Fruit fly (Drosophila melanogaster) whole organism, embryonic: ENCODE results near the gene Elp4.

Experiments used
- Atf6 ChIP-seq: fragments of 200-800 bp; sonication (Bioruptor generic); IDR thresholded peaks from 2 replicates; pipeline ENCODE4 v1.3.6; 2022; ENCODE audit warnings: missing biosample characterization, missing genetic modification characterization
- CG10267 ChIP-seq: fragments of 200-800 bp; sonication (Bioruptor generic); optimal IDR thresholded peaks from 2 replicates; lab custom pipeline; 2018; ENCODE audit warnings: missing biosample characterization, mild to moderate bottlenecking, missing genetic modification characterization, moderate library complexity
- CG10366 ChIP-seq: fragments of 200-800 bp; sonication (Bioruptor generic); IDR thresholded peaks from 2 replicates; pipeline ENCODE4 v1.3.6; 2022; ENCODE audit warnings: missing biosample characterization, missing genetic modification characterization
- CG10979 ChIP-seq: fragments of 200-800 bp; sonication (Bioruptor generic); optimal IDR thresholded peaks from 2 replicates; lab custom pipeline; 2018; ENCODE audit warnings: missing biosample characterization, mild to moderate bottlenecking, missing genetic modification characterization, moderate library complexity
- CG11696 ChIP-seq: fragments of 200-800 bp; sonication (Bioruptor generic); IDR thresholded peaks from 2 replicates; pipeline ENCODE4 v1.3.6; 2022; ENCODE audit warnings: missing biosample characterization, missing genetic modification characterization
- CG12942 ChIP-seq: fragments of 200-800 bp; sonication (Bioruptor generic); optimal IDR thresholded peaks from 3 replicates; lab custom pipeline; 2016; ENCODE audit warnings: missing biosample characterization, missing genetic modification characterization
- CG13424 ChIP-seq: fragments of 200-800 bp; sonication (Bioruptor generic); optimal IDR thresholded peaks from 2 replicates; lab custom pipeline; 2019; ENCODE audit warnings: missing biosample characterization, mild to moderate bottlenecking, missing genetic modification characterization, moderate library complexity
- CG14667 ChIP-seq: fragments of 200-800 bp; sonication (Bioruptor generic); IDR thresholded peaks from 2 replicates; pipeline ENCODE4 v1.3.6; 2022; ENCODE audit warnings: missing biosample characterization, missing genetic modification characterization
- CG1603 ChIP-seq: fragments of 200-800 bp; sonication (Bioruptor generic); optimal IDR thresholded peaks from 2 replicates; lab custom pipeline; 2019; ENCODE audit warnings: missing biosample characterization, mild to moderate bottlenecking, missing genetic modification characterization, moderate library complexity
- CG17912 ChIP-seq: fragments of 200-800 bp; sonication (Bioruptor generic); optimal IDR thresholded peaks from 2 replicates; lab custom pipeline; 2018; ENCODE audit warnings: missing biosample characterization, mild to moderate bottlenecking, missing genetic modification characterization
- CG31365 ChIP-seq: fragments of 200-800 bp; sonication (Bioruptor generic); optimal IDR thresholded peaks from 2 replicates; lab custom pipeline; 2018; ENCODE audit warnings: missing biosample characterization, mild to moderate bottlenecking, missing genetic modification characterization
- CG32532 ChIP-seq: fragments of 200-800 bp; sonication (Bioruptor generic); IDR thresholded peaks from 2 replicates; pipeline ENCODE4 v1.3.6; 2022; ENCODE audit warnings: missing biosample characterization, missing genetic modification characterization
- CG9437 ChIP-seq: fragments of 200-800 bp; sonication (Bioruptor generic); optimal IDR thresholded peaks from 2 replicates; lab custom pipeline; 2018; ENCODE audit warnings: missing biosample characterization, mild to moderate bottlenecking, missing genetic modification characterization
- CG9609 ChIP-seq: fragments of 200-800 bp; sonication (Bioruptor generic); optimal IDR thresholded peaks from 3 replicates; lab custom pipeline; 2016; ENCODE audit warnings: missing biosample characterization, missing genetic modification characterization
- CG9797 ChIP-seq: fragments of 200-800 bp; sonication (Bioruptor generic); optimal IDR thresholded peaks from 3 replicates; lab custom pipeline; 2018; ENCODE audit warnings: missing biosample characterization, mild to moderate bottlenecking, missing genetic modification characterization
- CHES-1-like ChIP-seq: fragments of 200-800 bp; sonication (Bioruptor generic); optimal IDR thresholded peaks from 2 replicates; lab custom pipeline; 2016; ENCODE audit warnings: missing biosample characterization, missing genetic modification characterization
- Chrac-16 ChIP-seq: fragments of 200-800 bp; sonication (Bioruptor generic); optimal IDR thresholded peaks from 3 replicates; lab custom pipeline; 2016; ENCODE audit warnings: missing biosample characterization, missing genetic modification characterization
- Dbx ChIP-seq: fragments of 200-800 bp; sonication (Bioruptor generic); IDR thresholded peaks from 3 replicates; pipeline ENCODE4 v1.3.6; 2022; ENCODE audit warnings: missing biosample characterization, missing genetic modification characterization
- ERR ChIP-seq: fragments of 200-800 bp; sonication (Bioruptor generic); optimal IDR thresholded peaks from 2 replicates; lab custom pipeline; 2016; ENCODE audit warnings: missing biosample characterization, missing genetic modification characterization
- Ets65A ChIP-seq: fragments of 200-800 bp; sonication (Bioruptor generic); peaks from one replicate; lab custom pipeline; 2016; ENCODE audit warnings: missing biosample characterization, missing genetic modification characterization
- Fer2 ChIP-seq: fragments of 200-800 bp; sonication (Bioruptor generic); optimal IDR thresholded peaks from 2 replicates; lab custom pipeline; 2018; ENCODE audit warnings: missing biosample characterization, mild to moderate bottlenecking, missing genetic modification characterization, moderate library complexity
- Hr3 ChIP-seq: fragments of 200-800 bp; sonication (Bioruptor generic); optimal IDR thresholded peaks from 3 replicates; lab custom pipeline; 2016; ENCODE audit warnings: missing biosample characterization, missing genetic modification characterization
- Hr51 ChIP-seq, 2 experiments: fragments of 200-800 bp; sonication (Bioruptor generic); optimal IDR thresholded peaks; 2 replicates in 1 of 2; 3 replicates in 1 of 2; lab custom pipeline; 2016 to 2018; ENCODE audit warnings: missing biosample characterization in 2 of 2, missing genetic modification characterization in 2 of 2, mild to moderate bottlenecking in 1 of 2, moderate library complexity in 1 of 2
- Max ChIP-seq: fragments of 200-800 bp; sonication (Bioruptor generic); optimal IDR thresholded peaks from 2 replicates; lab custom pipeline; 2016; ENCODE audit warnings: missing biosample characterization, mild to moderate bottlenecking, missing genetic modification characterization
- Mrtf ChIP-seq: fragments of 200-800 bp; sonication (Bioruptor generic); IDR thresholded peaks from 3 replicates; pipeline ENCODE4 v1.3.6; 2022; ENCODE audit warnings: missing biosample characterization, missing genetic modification characterization
- NFAT ChIP-seq: fragments of 200-800 bp; sonication (Bioruptor generic); IDR thresholded peaks from 2 replicates; pipeline ENCODE4 v1.3.6; 2022; ENCODE audit warnings: missing biosample characterization, missing genetic modification characterization
- Poxn ChIP-seq: fragments of 200-800 bp; sonication (Bioruptor generic); IDR thresholded peaks from 2 replicates; pipeline ENCODE4 v1.3.6; 2022; ENCODE audit warnings: missing biosample characterization, missing genetic modification characterization
- Ravus ChIP-seq: fragments of 200-800 bp; sonication (Bioruptor generic); IDR thresholded peaks from 2 replicates; pipeline ENCODE4 v1.3.6; 2022; ENCODE audit warnings: missing biosample characterization, missing genetic modification characterization
- Six4 ChIP-seq: fragments of 200-800 bp; sonication (Bioruptor generic); optimal IDR thresholded peaks from 2 replicates; lab custom pipeline; 2016; ENCODE audit warnings: missing biosample characterization, missing genetic modification characterization
- Usf ChIP-seq: fragments of 200-800 bp; sonication (Bioruptor generic); optimal IDR thresholded peaks from 2 replicates; lab custom pipeline; 2017; ENCODE audit warnings: missing genotype, missing biosample characterization, missing genetic modification characterization
- bcd ChIP-seq: fragments of 200-800 bp; sonication (Bioruptor generic); optimal IDR thresholded peaks from 2 replicates; lab custom pipeline; 2017; ENCODE audit warnings: missing biosample characterization, mild to moderate bottlenecking, missing genetic modification characterization
- br ChIP-seq: fragments of >200 bp; optimal IDR thresholded peaks from 2 replicates; lab custom pipeline; 2017
- caup ChIP-seq: fragments of 200-800 bp; sonication (Bioruptor generic); optimal IDR thresholded peaks from 3 replicates; lab custom pipeline; 2017; ENCODE audit warnings: missing biosample characterization, mild to moderate bottlenecking, missing genetic modification characterization, moderate library complexity; ENCODE audit not compliant: severe bottlenecking
- cg ChIP-seq: fragments of 200-800 bp; sonication (Bioruptor generic); optimal IDR thresholded peaks from 3 replicates; lab custom pipeline; 2019; ENCODE audit warnings: missing biosample characterization, mild to moderate bottlenecking, missing genetic modification characterization, moderate library complexity
- corto ChIP-seq: fragments of 200-800 bp; sonication (Bioruptor generic); optimal IDR thresholded peaks from 2 replicates; lab custom pipeline; 2016; ENCODE audit warnings: missing biosample characterization, mild to moderate bottlenecking, missing genetic modification characterization, moderate library complexity
- croc ChIP-seq: fragments of 200-800 bp; sonication (Bioruptor generic); conservative IDR thresholded peaks from 3 replicates; pipeline ENCODE4 v1.3.6; 2022; ENCODE audit warnings: missing biosample characterization, missing genetic modification characterization
- dati ChIP-seq: fragments of 200-800 bp; sonication (Bioruptor generic); IDR thresholded peaks from 2 replicates; pipeline ENCODE4 v1.3.6; 2022; ENCODE audit warnings: missing biosample characterization, missing genetic modification characterization
- dmrt11E ChIP-seq: fragments of 200-800 bp; sonication (Bioruptor generic); optimal IDR thresholded peaks from 3 replicates; lab custom pipeline; 2018; ENCODE audit warnings: missing biosample characterization, mild to moderate bottlenecking, missing genetic modification characterization, moderate library complexity
- dmrt99B ChIP-seq: fragments of 200-800 bp; sonication (Bioruptor generic); optimal IDR thresholded peaks from 2 replicates; lab custom pipeline; 2018; ENCODE audit warnings: missing biosample characterization, mild to moderate bottlenecking, missing genetic modification characterization, moderate library complexity
- eyg ChIP-seq: fragments of 200-800 bp; sonication (Bioruptor generic); optimal IDR thresholded peaks from 3 replicates; lab custom pipeline; 2016; ENCODE audit warnings: missing biosample characterization, missing genetic modification characterization
- fd102C ChIP-seq: fragments of 200-800 bp; sonication (Bioruptor generic); optimal IDR thresholded peaks from 2 replicates; lab custom pipeline; 2018; ENCODE audit warnings: missing biosample characterization, mild to moderate bottlenecking, missing genetic modification characterization, moderate library complexity
- gem ChIP-seq: fragments of 200-800 bp; sonication (Bioruptor generic); optimal IDR thresholded peaks from 2 replicates; lab custom pipeline; 2019; ENCODE audit warnings: missing biosample characterization, mild to moderate bottlenecking, missing genetic modification characterization, moderate library complexity
- ken ChIP-seq: fragments of 200-800 bp; sonication (Bioruptor generic); IDR thresholded peaks from 3 replicates; pipeline ENCODE4 v1.3.6; 2022; ENCODE audit warnings: missing biosample characterization, missing genetic modification characterization
- mld ChIP-seq: fragments of 200-800 bp; sonication (Bioruptor generic); IDR thresholded peaks from 3 replicates; pipeline ENCODE4 v1.3.6; 2022; ENCODE audit warnings: missing biosample characterization, missing genetic modification characterization; ENCODE audit not compliant: partially characterized antibody
- p53 ChIP-seq: fragments of 200-800 bp; sonication (Bioruptor generic); optimal IDR thresholded peaks from 2 replicates; lab custom pipeline; 2016; ENCODE audit warnings: missing biosample characterization, missing genetic modification characterization
- repo ChIP-seq: fragments of 200-800 bp; sonication (Bioruptor generic); optimal IDR thresholded peaks from 2 replicates; lab custom pipeline; 2016; ENCODE audit warnings: missing biosample characterization, missing genetic modification characterization
- ro ChIP-seq: fragments of 200-800 bp; sonication (Bioruptor generic); IDR thresholded peaks from 2 replicates; pipeline ENCODE4 v1.3.6; 2022; ENCODE audit warnings: missing biosample characterization, missing genetic modification characterization
- tin ChIP-seq: fragments of 200-800 bp; sonication (Bioruptor generic); optimal IDR thresholded peaks from 3 replicates; lab custom pipeline; 2016; ENCODE audit warnings: missing biosample characterization, missing genetic modification characterization
- tll ChIP-seq, 2 experiments: fragments of 200-800 bp in 1 of 2; fragments of >200 bp in 1 of 2; sonication (Bioruptor generic) in 1 of 2; optimal IDR thresholded peaks; 2 replicates each; lab custom pipeline; 2017 to 2019; ENCODE audit warnings: missing biosample characterization in 2 of 2, missing genetic modification characterization in 2 of 2, mild to moderate bottlenecking in 1 of 2, moderate library complexity in 1 of 2
- tup ChIP-seq: fragments of 200-800 bp; sonication (Bioruptor generic); optimal IDR thresholded peaks from 2 replicates; lab custom pipeline; 2016; ENCODE audit warnings: missing biosample characterization, mild to moderate bottlenecking, missing genetic modification characterization, moderate library complexity
- unc-4 ChIP-seq: fragments of 200-800 bp; sonication (Bioruptor generic); IDR thresholded peaks from 2 replicates; pipeline ENCODE4 v1.3.6; 2022; ENCODE audit warnings: missing biosample characterization, missing genetic modification characterization; ENCODE audit not compliant: partially characterized antibody
- vfl ChIP-seq: fragments of 200-800 bp; sonication (Bioruptor generic); optimal IDR thresholded peaks from 2 replicates; lab custom pipeline; 2016; ENCODE audit warnings: missing biosample characterization, missing genetic modification characterization

Elp4 gene

dm6 chr2L:5491220-5491619, 32.7 kb upstream of the Elp4 start (continued):
- TF ChIP-seq CG31365 (tag; lab: Kevin White, UChicago) (no peak), fd102C (GFP tag; lab: Kevin White, UChicago) (no peak), Atf6 (no peak), CG10366 (GFP tag; lab: Robert Waterston, UW) (0 out of 2 replicates have a peak, but pooled peaks have one; percentile 29), CG9437 (no peak), CG32532 (GFP tag; lab: Robert Waterston, UW) (no peak), CG12942 (no peak), ken (GFP tag; lab: Robert Waterston, UW) (0 out of 3 replicates have a peak, but pooled peaks have one; percentile 5), dati (GFP tag; lab: Robert Waterston, UW) (no peak), Ets65A (GFP tag; lab: Kevin White, UChicago) (no peak), bcd (GFP tag; lab: Kevin White, UChicago) (no peak), vfl (GFP tag; lab: Kevin White, UChicago) (no peak), croc (no peak), CG13424 (tag; lab: Kevin White, UChicago) (no peak), CG10267 (tag; lab: Kevin White, UChicago) (peak; percentile 15), caup (GFP tag; lab: Kevin White, UChicago) (no peak), dmrt99B (tag; lab: Kevin White, UChicago) (no peak), Ravus (GFP tag; lab: Robert Waterston, UW) (no peak), ERR (GFP tag; lab: Kevin White, UChicago) (no peak), Poxn (GFP tag; lab: Robert Waterston, UW) (no peak), Mrtf (no peak), br (lab: Kevin White, UChicago) (no peak), cg (GFP tag; lab: Kevin White, UChicago) (no peak), unc-4 (GFP tag; lab: Robert Waterston, UW) (no peak), NFAT (GFP tag; lab: Robert Waterston, UW) (no peak), Fer2 (no peak), ro (GFP tag; lab: Robert Waterston, UW) (no peak), CG14667 (GFP tag; lab: Robert Waterston, UW) (no peak), CHES-1-like (no peak), corto (GFP tag; lab: Kevin White, UChicago) (no peak), Hr51 (GFP tag; optimal IDR thresholded peaks at IDR 0.05; lab: Kevin White, UChicago) (peak in 1 of 2 experiments; percentile 2), Hr3 (no peak), tin (GFP tag; lab: Kevin White, UChicago) (peak; percentile 45), Six4 (GFP tag; lab: Kevin White, UChicago) (no peak), CG9609 (no peak), Usf (no peak), CG17912 (GFP tag; lab: Kevin White, UChicago) (no peak), tll (GFP tag; optimal IDR thresholded peaks at IDR 0.05; lab: Kevin White, UChicago) (no peak), Max (GFP tag; lab: Kevin White, UChicago) (no peak), CG9797 (GFP tag; lab: Kevin White, UChicago) (no peak), Chrac-16 (GFP tag; lab: Kevin White, UChicago) (peak; percentile 31), CG1603 (tag; lab: Kevin White, UChicago) (peak; percentile 69), repo (GFP tag; lab: Kevin White, UChicago) (no peak), gem (peak; percentile 44), p53 (GFP tag; lab: Kevin White, UChicago) (no peak), Dbx (GFP tag; lab: Robert Waterston, UW) (no peak), dmrt11E (peak; percentile 62), eyg (GFP tag; lab: Kevin White, UChicago) (no peak), CG11696 (GFP tag; lab: Robert Waterston, UW) (no peak), tup (GFP tag; lab: Kevin White, UChicago) (no peak), mld (no peak), CG10979 (tag; lab: Kevin White, UChicago) (peak; percentile 51)
